Worm (Caenorhabditis elegans): ENCODE measurements around the gene K02D10.4.

- no peak for TF ChIP-seq mbf-1 (tag; optimal IDR thresholded peaks at IDR 0.05)
- no peak for TF ChIP-seq skn-1 (tag; optimal IDR thresholded peaks at IDR 0.05)
- TF ChIP-seq lin-39 (tag; optimal IDR thresholded peaks at IDR 0.05) = no peak
- no peak for TF ChIP-seq egl-27 (tag; optimal IDR thresholded peaks at IDR 0.05)
- no peak for TF ChIP-seq mdl-1 (tag; optimal IDR thresholded peaks at IDR 0.05)
- no peak for TF ChIP-seq unc-62 (GFP tag; optimal IDR thresholded peaks at IDR 0.05)
These were observed 10.6 kb downstream of the K02D10.4 start, which contains the start of gene K02D10.1 for ce11 chrIII:8769253-8769652.
